Fruit fly (Drosophila melanogaster) whole organism, embryonic: ENCODE measurements around the gene ph-p.
A peak's percentile ranks its signal among the peaks of the same experiment; 100 is the strongest.

Experiments used
- Atf-2 ChIP-seq: fragments of 200-800 bp; sonication (Bioruptor generic); optimal IDR thresholded peaks from 2 replicates; lab custom pipeline; 2016; ENCODE audit warnings: missing biosample characterization, missing genetic modification characterization
- BtbVII ChIP-seq: fragments of 200-800 bp; sonication (Bioruptor generic); optimal IDR thresholded peaks from 3 replicates; lab custom pipeline; 2017; ENCODE audit warnings: missing biosample characterization, mild to moderate bottlenecking, missing genetic modification characterization
- CG10321 ChIP-seq: fragments of 200-800 bp; sonication (Bioruptor generic); IDR thresholded peaks from 2 replicates; pipeline ENCODE4 v1.3.6; 2022; ENCODE audit warnings: missing biosample characterization, missing genetic modification characterization
- CG10431 ChIP-seq: fragments of 200-800 bp; sonication (Bioruptor generic); optimal IDR thresholded peaks from 3 replicates; lab custom pipeline; 2018; ENCODE audit warnings: missing biosample characterization, mild to moderate bottlenecking, missing genetic modification characterization
- CG12155 ChIP-seq: fragments of 200-800 bp; sonication (Bioruptor generic); optimal IDR thresholded peaks from 3 replicates; lab custom pipeline; 2016; ENCODE audit warnings: missing biosample characterization, missing genetic modification characterization
- CG12219 ChIP-seq: fragments of 200-800 bp; sonication (Bioruptor generic); optimal IDR thresholded peaks from 3 replicates; lab custom pipeline; 2018; ENCODE audit warnings: missing biosample characterization, mild to moderate bottlenecking, missing genetic modification characterization
- CG12769 ChIP-seq: fragments of 200-800 bp; sonication (Bioruptor generic); optimal IDR thresholded peaks from 2 replicates; lab custom pipeline; 2019; ENCODE audit warnings: missing biosample characterization, mild to moderate bottlenecking, missing genetic modification characterization, moderate library complexity
- CG13287 ChIP-seq: fragments of 200-800 bp; sonication (Bioruptor generic); IDR thresholded peaks from 2 replicates; pipeline ENCODE4 v1.3.6; 2022; ENCODE audit warnings: missing biosample characterization, missing genetic modification characterization; ENCODE audit not compliant: partially characterized antibody
- CG15073 ChIP-seq: fragments of 200-800 bp; sonication (Bioruptor generic); optimal IDR thresholded peaks from 2 replicates; lab custom pipeline; 2016; ENCODE audit warnings: missing biosample characterization, missing genetic modification characterization
- CG15601 ChIP-seq: fragments of 200-800 bp; sonication (Bioruptor generic); optimal IDR thresholded peaks from 3 replicates; lab custom pipeline; 2019; ENCODE audit warnings: missing biosample characterization, mild to moderate bottlenecking, missing genetic modification characterization, moderate library complexity
- CG17568 ChIP-seq: fragments of 200-800 bp; sonication (Bioruptor generic); optimal IDR thresholded peaks from 2 replicates; lab custom pipeline; 2018; ENCODE audit warnings: missing biosample characterization, mild to moderate bottlenecking, missing genetic modification characterization, moderate library complexity
- CG2116 ChIP-seq: fragments of 200-800 bp; sonication (Bioruptor generic); optimal IDR thresholded peaks from 3 replicates; lab custom pipeline; 2018; ENCODE audit warnings: missing biosample characterization, mild to moderate bottlenecking, missing genetic modification characterization
- CG30431 ChIP-seq: fragments of 200-800 bp; sonication (Bioruptor generic); optimal IDR thresholded peaks from 2 replicates; lab custom pipeline; 2017; ENCODE audit warnings: missing biosample characterization, missing genetic modification characterization
- CG33557 ChIP-seq: fragments of 200-800 bp; sonication (Bioruptor generic); optimal IDR thresholded peaks from 2 replicates; lab custom pipeline; 2019; ENCODE audit warnings: missing biosample characterization, mild to moderate bottlenecking, missing genetic modification characterization, moderate library complexity
- CG3995 ChIP-seq: fragments of 200-800 bp; sonication (Bioruptor generic); optimal IDR thresholded peaks from 3 replicates; lab custom pipeline; 2016; ENCODE audit warnings: missing biosample characterization, missing genetic modification characterization
- CG43689 ChIP-seq: fragments of 200-800 bp; sonication (Bioruptor generic); IDR thresholded peaks from 2 replicates; pipeline ENCODE4 v1.3.6; 2022; ENCODE audit warnings: missing biosample characterization, missing genetic modification characterization
- CG6272 ChIP-seq: fragments of 200-800 bp; sonication (Bioruptor generic); IDR thresholded peaks from 2 replicates; pipeline ENCODE4 v1.3.6; 2022; ENCODE audit warnings: missing biosample characterization, missing genetic modification characterization
- CG6654 ChIP-seq: fragments of 200-800 bp; sonication (Bioruptor generic); optimal IDR thresholded peaks from 2 replicates; lab custom pipeline; 2017; ENCODE audit warnings: missing biosample characterization, mild to moderate bottlenecking, missing genetic modification characterization
- CG7745 ChIP-seq: fragments of 200-800 bp; sonication (Bioruptor generic); optimal IDR thresholded peaks from 2 replicates; lab custom pipeline; 2018; ENCODE audit warnings: missing biosample characterization, mild to moderate bottlenecking, missing genetic modification characterization, moderate library complexity
- CG8388 ChIP-seq: fragments of 200-800 bp; sonication (Bioruptor generic); optimal IDR thresholded peaks from 2 replicates; lab custom pipeline; 2019; ENCODE audit warnings: missing biosample characterization, mild to moderate bottlenecking, missing genetic modification characterization, moderate library complexity
- CG8478 ChIP-seq: fragments of >200 bp; optimal IDR thresholded peaks from 2 replicates; lab custom pipeline; 2018
- CG9609 ChIP-seq: fragments of 200-800 bp; sonication (Bioruptor generic); optimal IDR thresholded peaks from 3 replicates; lab custom pipeline; 2016; ENCODE audit warnings: missing biosample characterization, missing genetic modification characterization
- CoRest ChIP-seq: fragments of 200-800 bp; sonication (Bioruptor generic); optimal IDR thresholded peaks from 3 replicates; lab custom pipeline; 2018; ENCODE audit warnings: missing biosample characterization, mild to moderate bottlenecking, missing genetic modification characterization, moderate library complexity
- Dll ChIP-seq: fragments of 200-800 bp; sonication (Bioruptor generic); IDR thresholded peaks from 4 replicates; pipeline ENCODE4 v1.3.6; 2022; ENCODE audit warnings: missing biosample characterization, missing genetic modification characterization; ENCODE audit not compliant: partially characterized antibody
- Elba2 ChIP-seq: fragments of 200-800 bp; sonication (Bioruptor generic); optimal IDR thresholded peaks from 3 replicates; lab custom pipeline; 2016; ENCODE audit warnings: missing biosample characterization, missing genetic modification characterization
- Fer1 ChIP-seq: fragments of 200-800 bp; sonication (Bioruptor generic); optimal IDR thresholded peaks from 2 replicates; lab custom pipeline; 2017; ENCODE audit warnings: missing biosample characterization, mild to moderate bottlenecking, missing genetic modification characterization
- Fer2 ChIP-seq: fragments of 200-800 bp; sonication (Bioruptor generic); optimal IDR thresholded peaks from 2 replicates; lab custom pipeline; 2018; ENCODE audit warnings: missing biosample characterization, mild to moderate bottlenecking, missing genetic modification characterization, moderate library complexity
- HLHmδ ChIP-seq: fragments of 200-800 bp; sonication (Bioruptor generic); optimal IDR thresholded peaks from 2 replicates; lab custom pipeline; 2018; ENCODE audit warnings: missing biosample characterization, mild to moderate bottlenecking, missing genetic modification characterization, moderate library complexity
- Hmr ChIP-seq: fragments of 200-800 bp; sonication (Bioruptor generic); optimal IDR thresholded peaks from 3 replicates; lab custom pipeline; 2017; ENCODE audit warnings: mild to moderate bottlenecking, missing biosample characterization, missing genetic modification reagents, missing genetic modification characterization
- Max ChIP-seq: fragments of 200-800 bp; sonication (Bioruptor generic); optimal IDR thresholded peaks from 2 replicates; lab custom pipeline; 2016; ENCODE audit warnings: missing biosample characterization, mild to moderate bottlenecking, missing genetic modification characterization
- Mrtf ChIP-seq: fragments of 200-800 bp; sonication (Bioruptor generic); IDR thresholded peaks from 3 replicates; pipeline ENCODE4 v1.3.6; 2022; ENCODE audit warnings: missing biosample characterization, missing genetic modification characterization
- Opbp ChIP-seq: fragments of 200-800 bp; sonication (Bioruptor generic); IDR thresholded peaks from 3 replicates; pipeline ENCODE4 v1.3.6; 2022; ENCODE audit warnings: missing biosample characterization, missing genetic modification characterization; ENCODE audit not compliant: partially characterized antibody
- Spps ChIP-seq: fragments of 200-800 bp; sonication (Bioruptor generic); optimal IDR thresholded peaks from 2 replicates; lab custom pipeline; 2018; ENCODE audit warnings: missing biosample characterization, mild to moderate bottlenecking, missing genetic modification characterization
- az2 ChIP-seq: fragments of 200-800 bp; sonication (Bioruptor generic); optimal IDR thresholded peaks from 3 replicates; lab custom pipeline; 2016; ENCODE audit warnings: missing biosample characterization, missing genetic modification characterization
- cas ChIP-seq: fragments of 200-800 bp; sonication (Bioruptor generic); IDR thresholded peaks from 2 replicates; pipeline ENCODE4 v1.3.6; 2022; ENCODE audit warnings: missing biosample characterization, missing genetic modification characterization
- chn ChIP-seq: fragments of 200-800 bp; sonication (Bioruptor generic); optimal IDR thresholded peaks from 2 replicates; lab custom pipeline; 2016; ENCODE audit warnings: missing biosample characterization, missing genetic modification characterization
- crp ChIP-seq, 2 experiments: fragments of 200-800 bp; sonication (Bioruptor generic); optimal IDR thresholded peaks; 2 replicates in 1 of 2; 3 replicates in 1 of 2; lab custom pipeline; 2017; ENCODE audit warnings: missing biosample characterization in 2 of 2, missing genetic modification characterization in 2 of 2, mild to moderate bottlenecking in 1 of 2, moderate library complexity in 1 of 2
- dimm ChIP-seq: fragments of 200-800 bp; sonication (Bioruptor generic); IDR thresholded peaks from 2 replicates; pipeline ENCODE4 v1.3.6; 2022; ENCODE audit warnings: missing biosample characterization, missing genetic modification characterization
- gfzf ChIP-seq: fragments of 200-800 bp; sonication (Bioruptor generic); optimal IDR thresholded peaks from 2 replicates; lab custom pipeline; 2016; ENCODE audit warnings: missing biosample characterization, mild to moderate bottlenecking, missing genetic modification characterization, moderate library complexity
- mld ChIP-seq: fragments of 200-800 bp; sonication (Bioruptor generic); IDR thresholded peaks from 3 replicates; pipeline ENCODE4 v1.3.6; 2022; ENCODE audit warnings: missing biosample characterization, missing genetic modification characterization; ENCODE audit not compliant: partially characterized antibody
- onecut ChIP-seq: fragments of 200-800 bp; sonication (Bioruptor generic); IDR thresholded peaks from 2 replicates; pipeline ENCODE4 v1.3.6; 2022; ENCODE audit warnings: missing biosample characterization, missing genetic modification characterization
- org-1 ChIP-seq: fragments of 200-800 bp; sonication (Bioruptor generic); optimal IDR thresholded peaks from 2 replicates; lab custom pipeline; 2017; ENCODE audit warnings: missing biosample characterization, missing genetic modification characterization
- pho ChIP-seq: fragments of 200-800 bp; sonication (Bioruptor generic); optimal IDR thresholded peaks from 2 replicates; lab custom pipeline; 2016; ENCODE audit warnings: missing biosample characterization, missing genetic modification characterization
- phol ChIP-seq: fragments of 200-800 bp; sonication (Bioruptor generic); optimal IDR thresholded peaks from 3 replicates; lab custom pipeline; 2018; ENCODE audit warnings: missing biosample characterization, mild to moderate bottlenecking, missing genetic modification characterization, moderate library complexity
- pzg ChIP-seq: fragments of 200-800 bp; sonication (Bioruptor generic); optimal IDR thresholded peaks from 3 replicates; lab custom pipeline; 2018; ENCODE audit warnings: missing biosample characterization, mild to moderate bottlenecking, missing genetic modification characterization, moderate library complexity
- sens-2 ChIP-seq: fragments of 200-800 bp; sonication (Bioruptor generic); IDR thresholded peaks from 2 replicates; pipeline ENCODE4 v1.3.6; 2022; ENCODE audit warnings: missing biosample characterization, missing genetic modification characterization
- sim ChIP-seq: fragments of 200-800 bp; sonication (Bioruptor generic); IDR thresholded peaks from 2 replicates; pipeline ENCODE4 v1.3.6; 2022; ENCODE audit warnings: missing biosample characterization, missing genetic modification characterization
- so ChIP-seq: fragments of 200-800 bp; sonication (Bioruptor generic); IDR thresholded peaks from 3 replicates; pipeline ENCODE4 v1.3.6; 2022; ENCODE audit warnings: missing biosample characterization, missing genetic modification characterization
- tin ChIP-seq: fragments of 200-800 bp; sonication (Bioruptor generic); optimal IDR thresholded peaks from 3 replicates; lab custom pipeline; 2016; ENCODE audit warnings: missing biosample characterization, missing genetic modification characterization
- tna ChIP-seq: fragments of 200-800 bp; sonication (Bioruptor generic); IDR thresholded peaks from 2 replicates; pipeline ENCODE4 v1.3.6; 2022; ENCODE audit warnings: missing biosample characterization, missing genetic modification characterization; ENCODE audit not compliant: partially characterized antibody
- toy ChIP-seq: fragments of 200-800 bp; sonication (Bioruptor generic); IDR thresholded peaks from 2 replicates; pipeline ENCODE4 v1.3.6; 2022; ENCODE audit warnings: missing biosample characterization, missing genetic modification characterization
- wor ChIP-seq: fragments of 200-800 bp; sonication (Bioruptor generic); IDR thresholded peaks from 2 replicates; pipeline ENCODE4 v1.3.6; 2022; ENCODE audit warnings: missing biosample characterization, missing genetic modification characterization

The ph-p gene

DNA sequence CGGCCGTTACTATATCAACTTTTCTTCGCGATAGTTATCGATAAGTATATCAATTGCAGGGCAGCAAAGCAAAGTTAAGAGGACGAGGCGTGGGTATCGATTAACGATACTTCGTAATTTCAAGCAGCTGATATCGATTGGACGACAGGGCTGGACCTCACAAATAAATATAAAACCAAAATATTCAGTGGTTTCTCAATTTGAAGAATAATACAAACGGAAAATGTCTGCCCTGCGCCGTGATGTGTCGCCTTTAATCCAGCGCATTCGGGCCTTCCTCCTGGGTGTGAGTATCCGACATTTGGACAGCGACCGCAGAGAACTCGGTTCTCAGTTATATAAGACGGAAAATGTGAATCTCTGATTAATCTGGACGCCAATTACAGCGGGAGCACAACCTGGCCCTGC, 34.3 kb upstream of the ph-p start, which contains the start of gene ND-B14.5A (continued):
- TF ChIP-seq Fer2 (tag; lab: Kevin White, UChicago) = no peak
- peak; percentile 98 for TF ChIP-seq tna
- peak; percentile 96 for TF ChIP-seq CG2116
- no peak for TF ChIP-seq so (GFP tag; lab: Robert Waterston, UW)
- TF ChIP-seq CG17568 (GFP tag; lab: Kevin White, UChicago) = no peak
- no peak for TF ChIP-seq Mrtf (GFP tag; lab: Robert Waterston, UW)
- TF ChIP-seq az2 (GFP tag; lab: Kevin White, UChicago) = no peak
- peak; percentile 33 for TF ChIP-seq CoRest
- no peak for TF ChIP-seq HLHmδ (GFP tag; lab: Kevin White, UChicago)
- TF ChIP-seq CG8478 (lab: Kevin White, UChicago) = no peak
- no peak for TF ChIP-seq sens-2 (GFP tag; lab: Robert Waterston, UW)
- no peak for TF ChIP-seq toy (GFP tag; lab: Robert Waterston, UW)
- no peak for TF ChIP-seq CG33557 (GFP tag; lab: Kevin White, UChicago)
- TF ChIP-seq Spps = no peak
- TF ChIP-seq tin (GFP tag; lab: Kevin White, UChicago) = no peak
- peak; percentile 16 for TF ChIP-seq phol (tag; lab: Kevin White, UChicago)
- no peak for TF ChIP-seq CG6272 (GFP tag; lab: Robert Waterston, UW)
- no peak for TF ChIP-seq sim (GFP tag; lab: Robert Waterston, UW)
- no peak for TF ChIP-seq CG10321 (GFP tag; lab: Robert Waterston, UW)
- no peak for TF ChIP-seq pho
- no peak for TF ChIP-seq CG9609 (GFP tag; lab: Kevin White, UChicago)
- peak; percentile 92 for TF ChIP-seq Dll (GFP tag; lab: Robert Waterston, UW)
- no peak for TF ChIP-seq chn (GFP tag; lab: Kevin White, UChicago)
- TF ChIP-seq CG7745 = no peak
- peak; percentile 96 for TF ChIP-seq mld (GFP tag; lab: Robert Waterston, UW)
- no peak for TF ChIP-seq dimm (GFP tag; lab: Robert Waterston, UW)
- TF ChIP-seq CG43689 (GFP tag; lab: Robert Waterston, UW) = no peak
- no peak for TF ChIP-seq CG15073 (GFP tag; lab: Kevin White, UChicago)
- peak; percentile 78 for TF ChIP-seq pzg (GFP tag; lab: Kevin White, UChicago)
- TF ChIP-seq CG3995 = no peak
- no peak for TF ChIP-seq CG15601 (tag; lab: Kevin White, UChicago)
- no peak for TF ChIP-seq Elba2 (GFP tag; lab: Kevin White, UChicago)
- peak; percentile 4 for TF ChIP-seq Fer1 (GFP tag; lab: Kevin White, UChicago)
- no peak for TF ChIP-seq wor (GFP tag; lab: Robert Waterston, UW)
- TF ChIP-seq cas (GFP tag; lab: Robert Waterston, UW) = no peak
- peak; percentile 28 for TF ChIP-seq gfzf (GFP tag; lab: Kevin White, UChicago)
- no peak for TF ChIP-seq org-1 (GFP tag; lab: Kevin White, UChicago)
- TF ChIP-seq crp (GFP tag; optimal IDR thresholded peaks at IDR 0.05; lab: Kevin White, UChicago) = peak in 1 of 2 experiments; percentile 64
- TF ChIP-seq CG12155 (GFP tag; lab: Kevin White, UChicago) = no peak
- peak; percentile 2 for TF ChIP-seq CG12769 (tag; lab: Kevin White, UChicago)
- no peak for TF ChIP-seq CG10431 (GFP tag; lab: Kevin White, UChicago)
- TF ChIP-seq onecut (GFP tag; lab: Robert Waterston, UW) = peak; percentile 49
- TF ChIP-seq CG6654 (GFP tag; lab: Kevin White, UChicago) = no peak
- TF ChIP-seq BtbVII = no peak
- TF ChIP-seq CG13287 (GFP tag; lab: Robert Waterston, UW) = peak; percentile 97
- no peak for TF ChIP-seq CG12219 (GFP tag; lab: Kevin White, UChicago)
- no peak for TF ChIP-seq CG30431 (GFP tag; lab: Kevin White, UChicago)
- TF ChIP-seq Max = no peak
- TF ChIP-seq Atf-2 (GFP tag; lab: Kevin White, UChicago) = no peak
- no peak for TF ChIP-seq CG8388
- peak; percentile 96 for TF ChIP-seq Opbp (GFP tag; lab: Robert Waterston, UW)
- peak; percentile 7 for TF ChIP-seq Hmr (GFP tag; lab: Kevin White, UChicago)
